Worm (Caenorhabditis elegans): ENCODE data around the gene szy-4.
A peak's percentile ranks its signal among the peaks of the same experiment; 100 is the strongest.

szy-4 gene

DNA sequence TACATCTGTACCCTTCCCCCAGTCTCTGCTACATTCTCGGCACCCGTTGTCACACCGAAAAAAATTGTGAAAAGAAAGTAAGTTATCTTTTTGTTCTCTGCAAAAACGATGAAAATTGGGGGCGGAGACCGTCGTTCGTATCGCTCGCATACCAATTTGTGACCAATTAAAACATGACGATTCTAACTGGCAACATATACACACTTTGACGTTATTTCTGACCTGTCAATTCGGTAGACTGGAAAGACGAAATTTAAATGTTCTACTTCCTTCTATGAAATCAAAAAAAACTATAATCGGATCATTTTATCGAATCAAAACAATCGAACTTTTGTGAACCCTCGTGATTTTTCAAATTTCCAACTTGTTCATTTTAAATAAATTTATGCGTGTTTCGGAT, 17.9 kb upstream of the szy-4 start:
- TF ChIP-seq Y55F3AM.14 (GFP tag; optimal IDR thresholded peaks at IDR 0.05) (no peak), nhr-25 (tag; optimal IDR thresholded peaks at IDR 0.05) (no peak), sem-4 (tag; optimal IDR thresholded peaks at IDR 0.05) (no peak), R02D3.7 (tag; optimal IDR thresholded peaks at IDR 0.05) (no peak), dmd-4 (tag; optimal IDR thresholded peaks at IDR 0.05) (no peak)

DNA sequence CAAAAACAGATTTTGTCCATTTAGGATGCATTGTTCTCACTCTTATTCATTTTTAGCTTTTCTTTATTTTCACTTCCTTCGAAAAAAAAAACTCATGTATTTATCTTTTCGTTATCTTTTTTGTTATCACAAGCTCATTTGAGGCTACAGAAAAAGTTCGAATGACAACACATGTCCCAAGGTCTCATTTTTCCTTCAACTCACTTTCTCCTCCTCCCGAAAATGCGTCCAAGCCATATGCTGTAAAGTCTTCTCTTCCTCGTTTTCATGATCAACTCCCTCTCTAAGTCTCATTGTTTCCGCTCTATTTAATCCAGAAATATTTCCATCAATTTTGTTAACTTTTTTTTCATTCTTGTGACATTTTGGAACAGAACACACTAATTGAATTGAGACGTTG, 17.2 kb upstream of the szy-4 start:
- TF ChIP-seq Y55F3AM.14 (GFP tag; optimal IDR thresholded peaks at IDR 0.05) (no peak), ztf-11 (tag; optimal IDR thresholded peaks at IDR 0.05) (no peak), lsy-2 (tag; optimal IDR thresholded peaks at IDR 0.05) (peak in 1 of 2 experiments; percentile 22), mab-5 (tag; optimal IDR thresholded peaks at IDR 0.05) (no peak), ZK546.5 (tag; optimal IDR thresholded peaks at IDR 0.05) (no peak), unc-62 (GFP tag; optimal IDR thresholded peaks at IDR 0.05) (no peak), F13H6.1 (tag; optimal IDR thresholded peaks at IDR 0.05) (peak; percentile 37), C34F6.9 (tag; optimal IDR thresholded peaks at IDR 0.05) (peak; percentile 26), egl-27 (tag; optimal IDR thresholded peaks at IDR 0.05) (no peak), nhr-77 (tag; optimal IDR thresholded peaks at IDR 0.05) (no peak), mdl-1 (tag; optimal IDR thresholded peaks at IDR 0.05) (no peak), sem-4 (tag; optimal IDR thresholded peaks at IDR 0.05) (no peak), unc-55 (GFP tag; optimal IDR thresholded peaks at IDR 0.05) (no peak), nhr-25 (tag; optimal IDR thresholded peaks at IDR 0.05) (no peak), ceh-16 (tag; optimal IDR thresholded peaks at IDR 0.05) (no peak), ceh-82 (tag; optimal IDR thresholded peaks at IDR 0.05) (no peak), aly-2 (tag; optimal IDR thresholded peaks at IDR 0.05) (no peak), zag-1 (tag; optimal IDR thresholded peaks at IDR 0.05) (no peak), fos-1 (tag; optimal IDR thresholded peaks at IDR 0.05) (no peak), R02D3.7 (tag; optimal IDR thresholded peaks at IDR 0.05) (no peak), sma-3 (GFP tag; optimal IDR thresholded peaks at IDR 0.05) (no peak), ama-1 (optimal IDR thresholded peaks at IDR 0.05) (no peak), nhr-129 (tag; optimal IDR thresholded peaks at IDR 0.05) (peak; percentile 38), dmd-4 (tag; optimal IDR thresholded peaks at IDR 0.05) (no peak), sma-9 (GFP tag; optimal IDR thresholded peaks at IDR 0.05) (peak; percentile 34), sma-9 (tag; optimal IDR thresholded peaks at IDR 0.05) (no peak), nhr-237 (tag; optimal IDR thresholded peaks at IDR 0.05) (no peak)

DNA sequence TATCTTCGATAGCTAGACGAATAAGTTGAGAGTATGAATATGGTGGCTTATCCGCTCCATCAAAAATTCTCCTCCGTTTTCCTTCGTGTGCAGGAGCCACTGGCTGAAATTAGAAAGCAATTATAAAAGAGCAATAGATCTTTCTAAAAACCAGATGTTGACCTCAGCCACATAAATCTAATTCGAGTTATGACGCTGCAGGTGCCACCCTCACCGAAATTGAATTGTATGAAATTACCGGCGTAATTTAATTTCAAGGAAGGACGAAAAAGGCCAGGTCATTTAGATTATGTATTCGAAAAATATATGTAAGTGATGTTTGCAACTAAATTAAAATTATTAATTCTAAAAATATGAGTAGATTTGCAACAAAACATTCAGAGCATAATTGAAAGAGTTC, 7.7 kb upstream of the szy-4 start:
- TF ChIP-seq sem-4 (tag; optimal IDR thresholded peaks at IDR 0.05) (no peak), aly-2 (tag; optimal IDR thresholded peaks at IDR 0.05) (no peak), ztf-1 (GFP tag; conservative IDR thresholded peaks at IDR 0.05) (no peak)

DNA sequence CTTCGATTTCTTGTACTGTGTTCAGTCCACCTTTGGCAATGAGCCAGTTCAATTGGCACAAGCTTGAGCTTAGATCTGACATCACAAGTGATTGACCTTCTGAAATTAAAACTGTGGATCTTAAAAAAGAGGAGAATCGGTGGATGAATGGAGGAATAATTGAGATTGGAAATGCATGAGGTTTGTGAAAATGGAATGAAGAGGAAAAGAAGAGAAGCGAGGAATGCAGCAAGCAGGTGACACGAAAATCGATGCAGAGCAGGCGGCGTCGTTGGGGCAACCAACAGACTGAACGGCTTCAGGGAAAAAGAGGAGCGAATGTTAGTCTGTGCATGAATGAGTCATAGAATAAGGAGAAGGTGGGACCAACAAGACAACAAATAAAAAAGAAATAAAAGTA, 7.2 kb upstream of the szy-4 start, which contains the start of gene fkh-8:
Gene fkh-8, minus strand, starts transcription at position 101 of the 400 bp plus-strand sequence.
- TF ChIP-seq nhr-11 (tag; optimal IDR thresholded peaks at IDR 0.05) (no peak), nhr-23 (tag; optimal IDR thresholded peaks at IDR 0.05) (no peak), C34F6.9 (tag; optimal IDR thresholded peaks at IDR 0.05) (no peak), mbf-1 (tag; optimal IDR thresholded peaks at IDR 0.05) (no peak), mdl-1 (tag; optimal IDR thresholded peaks at IDR 0.05) (no peak), skn-1 (tag; optimal IDR thresholded peaks at IDR 0.05) (no peak), nhr-6 (tag; optimal IDR thresholded peaks at IDR 0.05) (no peak)

DNA sequence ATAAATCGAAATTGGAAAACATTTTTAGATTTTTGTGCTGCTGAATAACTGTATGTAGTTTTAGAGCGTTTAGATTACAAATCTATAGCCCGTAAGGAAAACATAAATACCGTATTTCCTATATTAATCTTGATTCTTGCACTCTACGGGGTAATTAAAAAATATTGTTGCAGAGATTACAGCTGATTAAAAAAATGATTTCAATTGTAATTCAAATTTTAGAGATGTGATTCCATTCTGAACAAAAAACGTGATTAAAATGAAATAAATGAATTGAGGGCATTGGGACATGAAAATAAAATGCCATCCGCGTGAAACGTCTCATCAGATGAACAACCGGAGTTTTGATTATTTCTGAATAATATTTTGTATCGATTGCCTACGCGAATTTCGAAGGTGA, 6.0 kb upstream of the szy-4 start, which contains the start of gene cpb-2:
Gene cpb-2, plus strand, starts transcription at position 301 of the 400 bp plus-strand sequence.
- TF ChIP-seq crh-2 (tag; optimal IDR thresholded peaks at IDR 0.05) (no peak), elt-1 (tag; optimal IDR thresholded peaks at IDR 0.05) (no peak), ztf-11 (tag; optimal IDR thresholded peaks at IDR 0.05) (no peak), nhr-77 (tag; optimal IDR thresholded peaks at IDR 0.05) (no peak), sma-3 (GFP tag; optimal IDR thresholded peaks at IDR 0.05) (no peak), nhr-12 (tag; optimal IDR thresholded peaks at IDR 0.05) (no peak), unc-39 (tag; optimal IDR thresholded peaks at IDR 0.05) (no peak), mdl-1 (tag; optimal IDR thresholded peaks at IDR 0.05) (no peak), elt-3 (tag; optimal IDR thresholded peaks at IDR 0.05) (no peak), aly-2 (tag; optimal IDR thresholded peaks at IDR 0.05) (no peak), lin-39 (tag; optimal IDR thresholded peaks at IDR 0.05) (no peak), nhr-6 (tag; optimal IDR thresholded peaks at IDR 0.05) (no peak), ztf-4 (tag; optimal IDR thresholded peaks at IDR 0.05) (no peak), unc-62 (GFP tag; optimal IDR thresholded peaks at IDR 0.05) (no peak)
